Worm (Caenorhabditis elegans): ENCODE data around the gene K07F5.22.
A peak's percentile ranks its signal among the peaks of the same experiment; 100 is the strongest.

K07F5.22 gene

DNA sequence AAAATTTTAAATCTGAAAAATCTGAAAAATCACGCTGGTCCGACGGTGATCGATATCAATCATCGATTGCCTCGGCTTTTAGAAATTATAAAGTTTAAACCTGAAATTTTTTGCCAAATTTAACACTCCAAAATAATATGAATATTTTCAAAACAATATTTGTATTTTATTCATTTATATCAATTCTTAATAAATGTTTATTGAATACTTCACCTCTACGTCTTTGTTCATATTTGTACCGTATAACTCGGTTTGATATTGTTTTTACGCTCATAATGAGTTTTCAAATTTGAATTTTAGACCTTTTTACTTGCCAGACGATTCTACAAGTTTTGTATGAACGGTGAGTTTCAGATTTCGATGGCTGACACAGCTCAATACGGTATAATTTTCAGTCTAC lies at the start of gene K07F5.22, which contains the start of gene K07F5.15:
K07F5.22 (plus strand) TSS at position 301 of the 400 bp plus-strand sequence.
K07F5.15 (plus strand) TSS at position 301 of the 400 bp plus-strand sequence.
- TF ChIP-seq ztf-18 (tag; optimal IDR thresholded peaks at IDR 0.05) (no peak), ceh-79 (tag; optimal IDR thresholded peaks at IDR 0.05) (no peak), B0261.1 (tag; optimal IDR thresholded peaks at IDR 0.05) (no peak), nhr-179 (tag; optimal IDR thresholded peaks at IDR 0.05) (no peak), bed-2 (GFP tag; IDR thresholded peaks at IDR 0.05) (no peak), repo-1 (tag; optimal IDR thresholded peaks at IDR 0.05) (no peak), lin-40 (tag; optimal IDR thresholded peaks at IDR 0.05) (no peak), F55B11.4 (tag; optimal IDR thresholded peaks at IDR 0.05; ENCODE audit: borderline replicate concordance, insufficient read depth) (no peak), rpc-1 (optimal IDR thresholded peaks at IDR 0.05) (no peak), rpc-1 (tag; optimal IDR thresholded peaks at IDR 0.05) (no peak), ama-1 (optimal IDR thresholded peaks at IDR 0.05) (no peak), ama-1 (GFP tag; optimal IDR thresholded peaks at IDR 0.05) (no peak), egrh-3 (GFP tag; IDR thresholded peaks at IDR 0.05) (no peak), F49E8.2 (tag; optimal IDR thresholded peaks at IDR 0.05; ENCODE audit: insufficient read depth) (no peak), dpl-1 (GFP tag; optimal IDR thresholded peaks at IDR 0.05) (no peak), F37B4.10 (GFP tag; IDR thresholded peaks at IDR 0.05) (no peak), tbx-9 (tag; optimal IDR thresholded peaks at IDR 0.05; ENCODE audit: borderline replicate concordance) (no peak), sdz-38 (tag; optimal IDR thresholded peaks at IDR 0.05) (no peak), ztf-28 (GFP tag; IDR thresholded peaks at IDR 0.05) (no peak)

DNA sequence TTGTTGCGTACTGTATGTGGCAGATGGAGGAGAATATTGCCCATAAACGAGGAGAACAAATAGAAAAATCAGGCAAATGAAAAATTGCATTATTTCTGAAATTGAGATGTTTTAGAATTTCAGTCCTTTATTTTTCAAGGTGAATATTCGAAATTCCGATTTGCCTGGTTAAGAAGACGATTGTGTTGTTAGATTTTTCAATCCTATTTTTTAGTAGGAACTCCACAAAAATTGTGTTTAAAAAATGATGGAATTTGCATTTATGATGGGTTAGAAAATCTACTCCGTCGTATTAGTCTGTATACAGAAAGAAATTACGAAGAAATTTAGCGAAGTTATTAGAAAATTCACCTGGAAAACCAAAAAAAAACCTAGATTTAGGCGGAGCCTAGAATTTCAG lies 49.4 kb upstream of the K07F5.22 start, which contains the start of gene egl-20:
egl-20 (minus strand) TSS at position 101 of the 400 bp plus-strand sequence.
- TF ChIP-seq egl-44 (GFP tag; IDR thresholded peaks at IDR 0.05) (no peak), aptf-2 (GFP tag; conservative IDR thresholded peaks at IDR 0.05) (no peak), snpc-1.1 (tag; optimal IDR thresholded peaks at IDR 0.05; ENCODE audit: insufficient read depth) (no peak), nhr-80 (tag; optimal IDR thresholded peaks at IDR 0.05) (no peak), rpc-1 (optimal IDR thresholded peaks at IDR 0.05) (no peak), rpc-1 (tag; optimal IDR thresholded peaks at IDR 0.05) (no peak), dpl-1 (GFP tag; optimal IDR thresholded peaks at IDR 0.05) (no peak)

DNA sequence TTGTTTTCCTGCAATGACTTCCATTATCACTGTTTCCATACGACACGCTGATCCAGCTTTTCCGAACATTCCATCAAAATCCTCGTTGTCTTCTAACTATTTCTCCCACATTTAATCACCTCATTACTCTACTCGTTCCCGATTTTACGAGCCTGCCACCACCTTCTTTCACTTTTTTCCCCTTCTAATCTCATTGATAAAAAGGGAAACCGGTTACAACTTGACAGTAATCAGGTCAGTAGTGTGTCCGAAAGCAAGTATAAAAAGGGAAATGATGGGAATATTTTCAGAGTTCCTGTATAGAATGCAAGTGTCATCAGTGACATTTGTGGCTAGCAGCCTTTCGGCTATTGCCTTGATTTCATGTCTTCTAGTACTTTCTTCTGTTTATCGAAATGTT lies 43.3 kb upstream of the K07F5.22 start, which contains the start of gene col-123:
col-123 (plus strand) TSS at position 301 of the 400 bp plus-strand sequence.
- no peak for TF ChIP-seq hlh-26 (GFP tag; conservative IDR thresholded peaks at IDR 0.05)
- TF ChIP-seq ZK185.1 (tag; optimal IDR thresholded peaks at IDR 0.05; ENCODE audit: poor library complexity, severe bottlenecking): no peak
- TF ChIP-seq hrde-1 (tag; optimal IDR thresholded peaks at IDR 0.05; ENCODE audit: borderline replicate concordance): no peak
- TF ChIP-seq efl-1 (GFP tag; optimal IDR thresholded peaks at IDR 0.05): no peak

DNA sequence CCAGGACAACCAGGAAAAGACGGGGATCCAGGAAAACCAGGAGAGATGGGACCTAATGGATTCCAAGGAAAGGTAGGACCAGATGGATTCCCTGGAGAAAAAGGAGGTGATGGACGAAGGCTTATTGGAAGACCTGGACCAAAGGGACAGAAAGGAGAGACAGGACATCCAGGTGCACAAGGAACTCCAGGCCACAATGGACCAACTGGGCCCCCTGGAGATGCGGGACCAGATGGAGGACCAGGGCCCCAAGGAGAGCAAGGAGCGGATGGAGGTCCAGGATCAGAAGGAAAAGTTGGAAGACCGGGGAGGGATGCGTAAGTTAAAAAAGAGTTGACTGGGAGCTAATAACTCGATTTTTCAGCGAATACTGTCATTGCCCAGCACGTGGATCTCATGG lies 42.3 kb upstream of the K07F5.22 start:
- TF ChIP-seq zfh-2 (GFP tag; conservative IDR thresholded peaks at IDR 0.05) (peak; percentile 65), let-607 (tag; optimal IDR thresholded peaks at IDR 0.05) (no peak), T26A5.8 (tag; optimal IDR thresholded peaks at IDR 0.05) (no peak), dpl-1 (GFP tag; optimal IDR thresholded peaks at IDR 0.05) (no peak), nhr-120 (GFP tag; IDR thresholded peaks at IDR 0.05) (no peak), madf-8 (GFP tag; conservative IDR thresholded peaks at IDR 0.05) (0 out of 2 replicates have a peak, but pooled peaks have one; percentile 16), die-1 (tag; optimal IDR thresholded peaks at IDR 0.05) (no peak), ztf-3 (GFP tag; optimal IDR thresholded peaks at IDR 0.05) (no peak), F37B4.10 (GFP tag; IDR thresholded peaks at IDR 0.05) (0 out of 2 replicates have a peak, but pooled peaks have one; percentile 51), T07F8.4 (tag; optimal IDR thresholded peaks at IDR 0.05) (no peak), ekl-4 (GFP tag; IDR thresholded peaks at IDR 0.05) (no peak), D2030.7 (GFP tag; IDR thresholded peaks at IDR 0.05) (no peak)
